Worm (Caenorhabditis elegans) whole organism, L3 larva: ENCODE measurements around the gene ZK131.11.

Source experiments
- R02D3.7 ChIP-seq: fragments of 150-350 bp; optimal IDR thresholded peaks from 2 replicates; lab custom pipeline; 2014; ENCODE audit warnings: missing biosample characterization, missing genetic modification characterization
- aly-2 ChIP-seq: fragments of 150-350 bp; optimal IDR thresholded peaks from 2 replicates; lab custom pipeline; 2014; ENCODE audit warnings: missing biosample characterization, missing genetic modification characterization
- ama-1 ChIP-seq: fragments of 150-350 bp; optimal IDR thresholded peaks from 2 replicates; lab custom pipeline; 2018
- ceh-16 ChIP-seq: sonication (generic microtip); optimal IDR thresholded peaks from 2 replicates; lab custom pipeline; 2017; ENCODE audit warnings: missing biosample characterization, missing genetic modification characterization
- ceh-28 ChIP-seq: fragments of 150-350 bp; optimal IDR thresholded peaks from 2 replicates; lab custom pipeline; 2014; ENCODE audit warnings: missing biosample characterization, missing genetic modification reagents, missing genetic modification characterization
- ceh-82 ChIP-seq: fragments of 150-350 bp; optimal IDR thresholded peaks from 2 replicates; lab custom pipeline; 2014; ENCODE audit warnings: missing biosample characterization, missing genetic modification characterization
- daf-12 ChIP-seq: fragments of 150-350 bp; optimal IDR thresholded peaks from 2 replicates; lab custom pipeline; 2014; ENCODE audit warnings: missing biosample characterization, missing genetic modification reagents, missing genetic modification characterization
- egl-27 ChIP-seq: sonication (generic microtip); optimal IDR thresholded peaks from 4 replicates; lab custom pipeline; 2017; ENCODE audit warnings: missing biosample characterization, missing genetic modification reagents, missing genetic modification characterization
- egl-5 ChIP-seq: fragments of 150-350 bp; optimal IDR thresholded peaks from 2 replicates; lab custom pipeline; 2017; ENCODE audit warnings: missing biosample characterization, missing genetic modification reagents, missing genetic modification characterization, inconsistent platforms
- elt-3 ChIP-seq, 3 experiments: fragments of 150-350 bp in 1 of 3; sonication (generic microtip) in 2 of 3; optimal IDR thresholded peaks; 2 replicates in 2 of 3; 4 replicates in 1 of 3; lab custom pipeline; 2014 to 2017; ENCODE audit warnings: missing biosample characterization in 3 of 3, missing genetic modification characterization in 3 of 3
- eor-1 ChIP-seq, 2 experiments: fragments of 150-350 bp; optimal IDR thresholded peaks; 2 replicates each; lab custom pipeline; 2014 to 2018; ENCODE audit warnings: missing biosample characterization in 2 of 2, missing genetic modification characterization in 2 of 2
- fkh-10 ChIP-seq: sonication (generic microtip); optimal IDR thresholded peaks from 2 replicates; lab custom pipeline; 2017; ENCODE audit warnings: missing biosample characterization, missing genetic modification reagents, missing genetic modification characterization
- fkh-2 ChIP-seq: fragments of 150-350 bp; optimal IDR thresholded peaks from 2 replicates; lab custom pipeline; 2014; ENCODE audit warnings: missing biosample characterization, missing genetic modification reagents, missing genetic modification characterization
- fos-1 ChIP-seq: fragments of 150-350 bp; optimal IDR thresholded peaks from 2 replicates; lab custom pipeline; 2014; ENCODE audit warnings: missing biosample characterization, missing genetic modification characterization
- hmg-11 ChIP-seq: sonication (generic microtip); optimal IDR thresholded peaks from 2 replicates; lab custom pipeline; 2016; ENCODE audit warnings: missing genetic modification characterization, missing compliant biosample characterization
- jun-1 ChIP-seq: fragments of 150-350 bp; optimal IDR thresholded peaks from 2 replicates; lab custom pipeline; 2014; ENCODE audit warnings: missing biosample characterization, missing genetic modification reagents, missing genetic modification characterization
- lin-39 ChIP-seq: fragments of 150-350 bp; optimal IDR thresholded peaks from 2 replicates; lab custom pipeline; 2018; ENCODE audit warnings: missing biosample characterization, missing genetic modification reagents, missing genetic modification characterization
- lsy-12 ChIP-seq: sonication (generic microtip); optimal IDR thresholded peaks from 2 replicates; lab custom pipeline; 2016; ENCODE audit warnings: mild to moderate bottlenecking, missing genetic modification characterization, missing compliant biosample characterization
- mdl-1 ChIP-seq: fragments of 150-350 bp; optimal IDR thresholded peaks from 2 replicates; lab custom pipeline; 2014; ENCODE audit warnings: missing biosample characterization, missing genetic modification characterization
- nfya-1 ChIP-seq: sonication (generic microtip); optimal IDR thresholded peaks from 2 replicates; lab custom pipeline; 2017; ENCODE audit warnings: missing genetic modification characterization, mild to moderate bottlenecking, missing compliant biosample characterization, antibody characterized with exemption, moderate library complexity; ENCODE audit not compliant: insufficient read depth
- nhr-12 ChIP-seq: fragments of 150-350 bp; optimal IDR thresholded peaks from 2 replicates; lab custom pipeline; 2014; ENCODE audit warnings: missing biosample characterization, missing genetic modification characterization
- nhr-25 ChIP-seq: sonication (generic microtip); optimal IDR thresholded peaks from 2 replicates; lab custom pipeline; 2017; ENCODE audit warnings: missing biosample characterization, missing genetic modification characterization
- nhr-43 ChIP-seq: sonication (generic microtip); optimal IDR thresholded peaks from 2 replicates; lab custom pipeline; 2016; ENCODE audit warnings: mild to moderate bottlenecking, missing genetic modification characterization, missing compliant biosample characterization; ENCODE audit not compliant: poor library complexity, severe bottlenecking
- nhr-76 ChIP-seq: fragments of 150-350 bp; sonication (generic microtip); optimal IDR thresholded peaks from 5 replicates; lab custom pipeline; 2014; ENCODE audit warnings: missing biosample characterization, missing genetic modification characterization
- nhr-77 ChIP-seq: fragments of 150-350 bp; optimal IDR thresholded peaks from 2 replicates; lab custom pipeline; 2014; ENCODE audit warnings: missing biosample characterization, missing genetic modification characterization
- pha-4 ChIP-seq: fragments of 150-350 bp; optimal IDR thresholded peaks from 2 replicates; lab custom pipeline; 2014; ENCODE audit warnings: missing biosample characterization, missing genetic modification reagents, missing genetic modification characterization
- sea-2 ChIP-seq: fragments of 150-350 bp; sonication (generic microtip); optimal IDR thresholded peaks from 4 replicates; lab custom pipeline; 2014; ENCODE audit warnings: missing biosample characterization, missing genetic modification reagents, missing genetic modification characterization
- snpc-4 ChIP-seq: fragments of 150-350 bp; optimal IDR thresholded peaks from 2 replicates; lab custom pipeline; 2014; ENCODE audit warnings: missing biosample characterization, missing genetic modification characterization
- tbx-2 ChIP-seq: sonication (generic microtip); optimal IDR thresholded peaks from 2 replicates; lab custom pipeline; 2016; ENCODE audit warnings: mild to moderate bottlenecking, missing genetic modification characterization, missing compliant biosample characterization
- unc-39 ChIP-seq: sonication (generic microtip); optimal IDR thresholded peaks from 4 replicates; lab custom pipeline; 2017; ENCODE audit warnings: missing biosample characterization, missing genetic modification characterization
- unc-62 ChIP-seq: fragments of 150-350 bp; sonication (generic microtip); optimal IDR thresholded peaks from 4 replicates; lab custom pipeline; 2014; ENCODE audit warnings: missing biosample characterization, missing genetic modification reagents, missing genetic modification characterization
- zag-1 ChIP-seq: fragments of 150-350 bp; optimal IDR thresholded peaks from 2 replicates; lab custom pipeline; 2014; ENCODE audit warnings: missing biosample characterization, missing genetic modification characterization
- ztf-11 ChIP-seq: fragments of 150-350 bp; optimal IDR thresholded peaks from 2 replicates; lab custom pipeline; 2014; ENCODE audit warnings: missing biosample characterization, missing genetic modification characterization
- ztf-4 ChIP-seq: fragments of 150-350 bp; optimal IDR thresholded peaks from 2 replicates; lab custom pipeline; 2014; ENCODE audit warnings: missing biosample characterization, missing genetic modification characterization

Gene ZK131.11

DNA sequence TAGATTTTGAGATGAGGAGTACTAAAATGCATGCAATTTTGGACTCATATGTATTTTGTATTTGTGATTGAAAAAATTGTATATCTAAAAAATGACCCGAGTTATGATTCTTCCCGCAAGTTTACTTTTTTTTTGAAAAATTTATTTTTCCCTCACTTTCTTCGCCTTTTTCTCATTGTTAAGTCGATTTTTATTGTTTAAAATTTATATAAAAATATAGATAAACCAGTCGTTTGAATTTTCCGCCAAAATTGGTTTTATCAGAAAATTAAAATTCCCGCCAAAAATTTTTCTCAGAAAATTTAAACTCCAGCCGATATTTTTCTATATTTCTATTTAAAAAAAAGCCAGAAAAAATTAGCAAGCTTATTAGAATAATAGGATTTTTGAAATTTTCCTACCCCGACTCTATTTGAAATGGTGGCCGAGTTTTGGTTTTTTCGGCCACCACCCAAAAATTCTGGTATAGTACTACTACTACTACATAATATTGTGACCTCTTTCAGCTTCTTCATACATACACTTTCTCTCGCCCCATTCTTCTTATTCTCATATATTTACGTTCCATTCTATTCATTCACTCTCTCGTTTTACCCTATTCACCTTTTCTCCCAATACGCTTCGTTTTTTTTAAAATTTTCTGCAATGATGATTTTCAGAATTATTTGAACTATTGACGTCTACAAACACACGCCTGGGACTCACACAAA is at the start of gene ZK131.11:
TSS of gene ZK131.11 (plus strand) at position 660 of the 710 bp plus-strand sequence.
- TF ChIP-seq hmg-11 = no peak
- no peak for TF ChIP-seq nfya-1 (tag; lab: Kevin White, UChicago)
- TF ChIP-seq fos-1 (tag; lab: Kevin White, UChicago) = no peak
- TF ChIP-seq ztf-11 (tag; lab: Kevin White, UChicago) = no peak
- no peak for TF ChIP-seq nhr-43
- TF ChIP-seq elt-3 (tag; optimal IDR thresholded peaks at IDR 0.05; lab: Kevin White, UChicago) = no peak
- TF ChIP-seq pha-4 = no peak
- TF ChIP-seq R02D3.7 = no peak
- TF ChIP-seq unc-39 (tag; lab: Kevin White, UChicago) = no peak
- no peak for TF ChIP-seq nhr-12 (tag; lab: Kevin White, UChicago)
- TF ChIP-seq aly-2 (tag; lab: Kevin White, UChicago) = no peak
- no peak for TF ChIP-seq fkh-2 (tag; lab: Kevin White, UChicago)
- no peak for TF ChIP-seq nhr-77 (tag; lab: Kevin White, UChicago)
- TF ChIP-seq nhr-25 (tag; lab: Kevin White, UChicago) = no peak
- TF ChIP-seq tbx-2 (tag; lab: Kevin White, UChicago) = no peak
- TF ChIP-seq ceh-28 (tag; lab: Kevin White, UChicago) = no peak

DNA sequence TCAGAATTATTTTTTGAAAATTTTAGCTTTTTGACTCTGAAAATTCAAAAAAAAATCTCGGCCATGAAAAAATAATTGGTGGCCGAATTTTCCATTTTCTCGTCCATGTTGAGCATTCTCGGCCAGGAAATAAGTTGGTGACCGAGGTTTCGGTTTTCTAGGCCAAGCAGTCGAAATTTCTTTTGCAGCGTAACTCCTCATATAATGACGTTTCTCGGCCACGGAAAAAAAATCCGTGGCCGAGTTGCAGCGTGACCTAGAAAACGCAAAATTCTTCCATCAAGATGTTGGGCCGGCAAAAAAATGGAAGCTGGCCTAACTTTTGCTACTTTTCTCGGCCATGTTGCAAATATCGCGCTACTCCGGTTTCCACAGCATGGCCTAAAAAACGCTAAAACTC is 41.9 kb upstream of the ZK131.11 start:
- TF ChIP-seq unc-39 (tag; lab: Kevin White, UChicago) = no peak
- no peak for TF ChIP-seq nfya-1 (tag; lab: Kevin White, UChicago)
- no peak for TF ChIP-seq nhr-12 (tag; lab: Kevin White, UChicago)
- no peak for TF ChIP-seq zag-1 (tag; lab: Kevin White, UChicago)
- no peak for TF ChIP-seq ztf-4 (tag; lab: Kevin White, UChicago)
- TF ChIP-seq eor-1 (tag; optimal IDR thresholded peaks at IDR 0.05; lab: Kevin White, UChicago) = no peak
- TF ChIP-seq ceh-82 (tag; lab: Kevin White, UChicago) = no peak
- no peak for TF ChIP-seq snpc-4 (tag; lab: Kevin White, UChicago)
- TF ChIP-seq hmg-11 = no peak
- TF ChIP-seq ztf-11 (tag; lab: Kevin White, UChicago) = no peak
- no peak for TF ChIP-seq lsy-12
- TF ChIP-seq jun-1 (tag; lab: Kevin White, UChicago) = no peak
- TF ChIP-seq daf-12 (tag; lab: Kevin White, UChicago) = no peak
- TF ChIP-seq nhr-43 = no peak
- TF ChIP-seq fkh-10 (GFP tag; lab: Kevin White, UChicago) = no peak
- no peak for TF ChIP-seq tbx-2 (tag; lab: Kevin White, UChicago)
- TF ChIP-seq unc-62 = no peak
- TF ChIP-seq egl-27 (tag; lab: Kevin White, UChicago) = no peak

DNA sequence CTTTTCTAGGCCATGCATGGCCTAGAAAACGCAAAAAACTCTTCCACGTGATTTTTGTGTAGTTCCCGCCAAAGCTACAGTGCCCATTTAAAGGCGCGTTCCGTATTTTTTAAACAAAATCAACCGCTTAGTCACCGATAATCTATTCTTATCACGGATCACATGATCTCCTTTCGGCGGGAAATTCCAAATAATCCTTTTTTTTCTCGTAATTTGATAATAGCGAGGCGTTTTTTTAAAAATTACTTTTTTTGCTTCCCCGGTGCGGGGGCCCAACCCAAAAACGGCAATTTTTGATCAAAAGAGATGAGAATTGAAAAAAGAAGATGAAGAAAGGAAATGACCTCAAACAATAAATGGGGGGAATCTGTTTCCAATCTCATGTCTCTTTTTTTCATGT is 41.0 kb upstream of the ZK131.11 start:
- TF ChIP-seq pha-4 = peak; percentile 45
- no peak for TF ChIP-seq egl-5 (tag; lab: Kevin White, UChicago)
- TF ChIP-seq fkh-10 (GFP tag; lab: Kevin White, UChicago) = no peak

DNA sequence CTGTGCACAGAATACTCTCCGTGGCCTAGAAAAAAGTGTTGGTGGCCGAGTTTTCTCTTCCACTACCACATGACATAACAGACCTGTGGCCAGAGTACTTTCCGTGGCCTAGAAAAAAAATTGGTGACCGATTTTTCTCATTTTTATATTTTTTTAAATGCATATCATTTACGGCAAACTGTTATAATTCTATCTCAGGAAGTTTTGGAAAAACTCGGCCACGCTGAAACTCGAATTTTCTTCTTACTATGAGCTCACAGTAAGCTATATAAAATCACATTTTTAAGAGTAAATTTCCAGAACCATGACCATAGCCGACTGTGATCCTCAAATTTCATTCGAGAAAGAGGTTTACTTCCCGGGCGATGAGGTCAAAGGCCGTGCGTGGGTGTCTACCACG is 40.0 kb upstream of the ZK131.11 start, which contains the start of gene arrd-14:
TSS of gene arrd-14 (plus strand) at position 301 of the 400 bp plus-strand sequence.
- TF ChIP-seq nhr-76 (tag; lab: Kevin White, UChicago) = no peak
- TF ChIP-seq mdl-1 (tag; lab: Kevin White, UChicago) = no peak
- TF ChIP-seq ama-1 (lab: Kevin White, UChicago) = no peak
- TF ChIP-seq nfya-1 (tag; lab: Kevin White, UChicago) = no peak
- TF ChIP-seq snpc-4 (tag; lab: Kevin White, UChicago) = no peak
- TF ChIP-seq unc-62 = no peak
- TF ChIP-seq lin-39 (tag; lab: Kevin White, UChicago) = no peak
- no peak for TF ChIP-seq ceh-16 (tag; lab: Kevin White, UChicago)
- no peak for TF ChIP-seq fkh-2 (tag; lab: Kevin White, UChicago)
- TF ChIP-seq sea-2 (GFP tag; lab: Kevin White, UChicago) = no peak
- no peak for TF ChIP-seq fkh-10 (GFP tag; lab: Kevin White, UChicago)
- no peak for TF ChIP-seq tbx-2 (tag; lab: Kevin White, UChicago)
- no peak for TF ChIP-seq unc-39 (tag; lab: Kevin White, UChicago)
